Worm (Caenorhabditis elegans) whole organism, early embryonic: ENCODE results near the gene F28D1.6.

Source experiments
- B0310.2 ChIP-seq: sonication (generic microtip); optimal IDR thresholded peaks from 2 replicates; lab custom pipeline; 2016; ENCODE audit warnings: mild to moderate bottlenecking, missing genetic modification characterization, missing compliant biosample characterization
- F13C5.2 ChIP-seq: sonication (generic microtip); optimal IDR thresholded peaks from 2 replicates; lab custom pipeline; 2017; ENCODE audit warnings: mild to moderate bottlenecking, missing genetic modification characterization, inconsistent platforms, missing compliant biosample characterization
- aly-1 ChIP-seq: sonication (generic microtip); optimal IDR thresholded peaks from 2 replicates; lab custom pipeline; 2016; ENCODE audit warnings: missing genetic modification characterization, missing compliant biosample characterization
- ama-1 ChIP-seq: fragments of 150-350 bp; optimal IDR thresholded peaks from 2 replicates; lab custom pipeline; 2014
- ceh-13 ChIP-seq: fragments of 200-800 bp; sonication (Bioruptor generic); optimal IDR thresholded peaks from 2 replicates; lab custom pipeline; 2018; ENCODE audit warnings: mild to moderate bottlenecking, missing genetic modification characterization, missing compliant biosample characterization
- ceh-36 ChIP-seq: sonication (generic microtip); optimal IDR thresholded peaks from 2 replicates; lab custom pipeline; 2016; ENCODE audit warnings: missing genetic modification characterization, inconsistent platforms, missing compliant biosample characterization
- ets-7 ChIP-seq: sonication (generic microtip); optimal IDR thresholded peaks from 2 replicates; lab custom pipeline; 2016; ENCODE audit warnings: missing genotype, missing genetic modification characterization, missing compliant biosample characterization
- flt-1 ChIP-seq: fragments of 200-800 bp; sonication (Bioruptor generic); IDR thresholded peaks from 2 replicates; pipeline ENCODE4 v1.3.6; 2022; ENCODE audit warnings: missing genetic modification characterization, missing compliant biosample characterization
- hmbx-1 ChIP-seq: sonication (generic microtip); optimal IDR thresholded peaks from 2 replicates; lab custom pipeline; 2016; ENCODE audit warnings: mild to moderate bottlenecking, missing genetic modification characterization, missing compliant biosample characterization
- hmg-4 ChIP-seq: fragments of 200-800 bp; sonication (Bioruptor generic); optimal IDR thresholded peaks from 2 replicates; lab custom pipeline; 2018; ENCODE audit warnings: mild to moderate bottlenecking, missing genetic modification characterization, missing compliant biosample characterization
- hnd-1 ChIP-seq: sonication (generic microtip); optimal IDR thresholded peaks from 2 replicates; lab custom pipeline; 2016; ENCODE audit warnings: missing genetic modification characterization, missing compliant biosample characterization
- pes-1 ChIP-seq: fragments of 200-800 bp; sonication (Bioruptor generic); IDR thresholded peaks from 2 replicates; pipeline ENCODE4 v1.3.6; 2022; ENCODE audit warnings: missing genetic modification reagents, missing genetic modification characterization, missing compliant biosample characterization
- scrt-1 ChIP-seq: fragments of 200-800 bp; sonication (Bioruptor generic); IDR thresholded peaks from 2 replicates; pipeline ENCODE4 v1.3.6; 2022; ENCODE audit warnings: missing genetic modification characterization, missing compliant biosample characterization
- sea-1 ChIP-seq: fragments of 200-800 bp; sonication (Bioruptor generic); conservative IDR thresholded peaks from 2 replicates; pipeline ENCODE4 v1.3.6; 2022; ENCODE audit warnings: missing genetic modification characterization, missing compliant biosample characterization
- tbx-11 ChIP-seq: fragments of 200-800 bp; sonication (Bioruptor generic); IDR thresholded peaks from 2 replicates; pipeline ENCODE4 v1.3.6; 2022; ENCODE audit warnings: missing genetic modification characterization, missing compliant biosample characterization
- tbx-37 ChIP-seq: fragments of 200-800 bp; sonication (Bioruptor generic); conservative IDR thresholded peaks from 2 replicates; pipeline ENCODE4 v1.3.6; 2022; ENCODE audit warnings: missing genetic modification reagents, missing genetic modification characterization, missing compliant biosample characterization
- tra-4 ChIP-seq: sonication (generic microtip); optimal IDR thresholded peaks from 2 replicates; lab custom pipeline; 2017; ENCODE audit warnings: missing genetic modification characterization, missing compliant biosample characterization

The F28D1.6 gene

ce11 chrIV:12361392-12362092, 23.4 kb downstream of the F28D1.6 start, which contains the start of the genes ccr-4 and ZC518.8:
TSS of gene ccr-4 (plus strand) at chrIV:12361542.
TSS of gene ZC518.8 (minus strand) at chrIV:12361908.
- TF ChIP-seq ceh-13 (GFP tag; lab: Kevin White, UChicago) (no peak), pes-1 (GFP tag; lab: Robert Waterston, UW) (no peak), hnd-1 (tag; lab: Kevin White, UChicago) (no peak), ceh-36 (tag; lab: Kevin White, UChicago) (no peak), B0310.2 (tag; lab: Kevin White, UChicago) (no peak), hmg-4 (GFP tag; lab: Kevin White, UChicago) (no peak), scrt-1 (no peak), flt-1 (no peak), hmbx-1 (tag; lab: Kevin White, UChicago) (no peak)

- TF ChIP-seq B0310.2 (tag; lab: Kevin White, UChicago) (no peak), ceh-36 (tag; lab: Kevin White, UChicago) (no peak), F13C5.2 (tag; lab: Kevin White, UChicago) (no peak), pes-1 (GFP tag; lab: Robert Waterston, UW) (no peak), ceh-13 (GFP tag; lab: Kevin White, UChicago) (no peak), hnd-1 (tag; lab: Kevin White, UChicago) (no peak), sea-1 (GFP tag; lab: Robert Waterston, UW) (no peak), hmg-4 (GFP tag; lab: Kevin White, UChicago) (no peak), ets-7 (tag; lab: Kevin White, UChicago) (no peak), flt-1 (no peak), ama-1 (lab: Kevin White, UChicago) (no peak), tbx-11 (GFP tag; lab: Robert Waterston, UW) (no peak), tra-4 (tag; lab: Kevin White, UChicago) (no peak), scrt-1 (no peak)
These were observed 24.2 kb downstream of the F28D1.6 start, which contains the start of gene sec-24.2 for ce11 chrIV:12360742-12361195. TSS of gene sec-24.2 (minus strand) at chrIV:12360792.

ce11 chrIV:12359979-12360378, 25.0 kb downstream of the F28D1.6 start:
- TF ChIP-seq hmg-4 (GFP tag; lab: Kevin White, UChicago) (no peak), ets-7 (tag; lab: Kevin White, UChicago) (no peak), ceh-36 (tag; lab: Kevin White, UChicago) (no peak), tbx-11 (GFP tag; lab: Robert Waterston, UW) (no peak), sea-1 (GFP tag; lab: Robert Waterston, UW) (no peak), hnd-1 (tag; lab: Kevin White, UChicago) (no peak), pes-1 (GFP tag; lab: Robert Waterston, UW) (no peak), hmbx-1 (tag; lab: Kevin White, UChicago) (no peak), ama-1 (lab: Kevin White, UChicago) (no peak), tbx-37 (GFP tag; lab: Robert Waterston, UW) (no peak), scrt-1 (no peak), flt-1 (no peak), aly-1 (tag; lab: Kevin White, UChicago) (no peak), B0310.2 (tag; lab: Kevin White, UChicago) (no peak), ceh-13 (GFP tag; lab: Kevin White, UChicago) (no peak), tra-4 (tag; lab: Kevin White, UChicago) (no peak), F13C5.2 (tag; lab: Kevin White, UChicago) (no peak)

ce11 chrIV:12350235-12350634, 34.7 kb downstream of the F28D1.6 start:
- TF ChIP-seq ets-7 (tag; lab: Kevin White, UChicago) (no peak), ama-1 (lab: Kevin White, UChicago) (no peak), scrt-1 (no peak), tra-4 (tag; lab: Kevin White, UChicago) (no peak), hmbx-1 (tag; lab: Kevin White, UChicago) (no peak), hmg-4 (GFP tag; lab: Kevin White, UChicago) (no peak)

ce11 chrIV:12349639-12350038, 35.3 kb downstream of the F28D1.6 start, which contains the start of gene best-22:
TSS of gene best-22 (plus strand) at chrIV:12349939.
- TF ChIP-seq hmbx-1 (tag; lab: Kevin White, UChicago) = no peak
- no peak for TF ChIP-seq ceh-36 (tag; lab: Kevin White, UChicago)
- TF ChIP-seq hmg-4 (GFP tag; lab: Kevin White, UChicago) = no peak
- TF ChIP-seq tbx-11 (GFP tag; lab: Robert Waterston, UW) = no peak
- TF ChIP-seq tra-4 (tag; lab: Kevin White, UChicago) = no peak
- no peak for TF ChIP-seq ets-7 (tag; lab: Kevin White, UChicago)
- TF ChIP-seq sea-1 (GFP tag; lab: Robert Waterston, UW) = no peak
- no peak for TF ChIP-seq F13C5.2 (tag; lab: Kevin White, UChicago)
- TF ChIP-seq ceh-13 (GFP tag; lab: Kevin White, UChicago) = no peak
- no peak for TF ChIP-seq ama-1 (lab: Kevin White, UChicago)

- no peak for TF ChIP-seq tra-4 (tag; lab: Kevin White, UChicago)
- no peak for TF ChIP-seq ets-7 (tag; lab: Kevin White, UChicago)
- TF ChIP-seq hnd-1 (tag; lab: Kevin White, UChicago) = no peak
- no peak for TF ChIP-seq sea-1 (GFP tag; lab: Robert Waterston, UW)
- TF ChIP-seq flt-1 = no peak
- no peak for TF ChIP-seq aly-1 (tag; lab: Kevin White, UChicago)
- no peak for TF ChIP-seq ceh-13 (GFP tag; lab: Kevin White, UChicago)
These were observed 44.1 kb downstream of the F28D1.6 start for ce11 chrIV:12340885-12341284.
